Fruit fly (Drosophila melanogaster) whole organism, wandering third instar larva: ENCODE measurements around the gene RfC3.
A peak's percentile ranks its signal among the peaks of the same experiment; 100 is the strongest.

Source experiments
- Dif ChIP-seq: fragments of 200-275, 200-300 bp; sonication (Bioruptor generic); optimal IDR thresholded peaks from 2 replicates; lab custom pipeline; 2018; ENCODE audit warnings: missing biosample characterization, missing genetic modification characterization; ENCODE audit not compliant: partially characterized antibody
- Hr78 ChIP-seq: fragments of >200 bp; optimal IDR thresholded peaks from 2 replicates; lab custom pipeline; 2017; ENCODE audit warnings: missing biosample characterization, missing genetic modification characterization
- Vsx2 ChIP-seq: fragments of 200-300, 225-300 bp; sonication (Bioruptor generic); optimal IDR thresholded peaks from 2 replicates; lab custom pipeline; 2018; ENCODE audit warnings: missing biosample characterization, missing genetic modification characterization; ENCODE audit not compliant: partially characterized antibody
- ey ChIP-seq: fragments of 200-800 bp; sonication (Bioruptor generic); optimal IDR thresholded peaks from 2 replicates; lab custom pipeline; 2016; ENCODE audit warnings: missing biosample characterization, missing genetic modification characterization
- fru ChIP-seq: fragments of 200-800 bp; sonication (Bioruptor generic); optimal IDR thresholded peaks from 3 replicates; lab custom pipeline; 2016; ENCODE audit warnings: missing biosample characterization, mild to moderate bottlenecking, missing genetic modification characterization
- psq ChIP-seq: fragments of 200-800 bp; sonication (Bioruptor generic); optimal IDR thresholded peaks from 3 replicates; lab custom pipeline; 2017; ENCODE audit warnings: missing biosample characterization, mild to moderate bottlenecking, missing genetic modification characterization, moderate library complexity
- usp ChIP-seq: fragments of >200 bp; optimal IDR thresholded peaks from 2 replicates; lab custom pipeline; 2017; ENCODE audit warnings: missing biosample characterization, missing genetic modification characterization

DNA sequence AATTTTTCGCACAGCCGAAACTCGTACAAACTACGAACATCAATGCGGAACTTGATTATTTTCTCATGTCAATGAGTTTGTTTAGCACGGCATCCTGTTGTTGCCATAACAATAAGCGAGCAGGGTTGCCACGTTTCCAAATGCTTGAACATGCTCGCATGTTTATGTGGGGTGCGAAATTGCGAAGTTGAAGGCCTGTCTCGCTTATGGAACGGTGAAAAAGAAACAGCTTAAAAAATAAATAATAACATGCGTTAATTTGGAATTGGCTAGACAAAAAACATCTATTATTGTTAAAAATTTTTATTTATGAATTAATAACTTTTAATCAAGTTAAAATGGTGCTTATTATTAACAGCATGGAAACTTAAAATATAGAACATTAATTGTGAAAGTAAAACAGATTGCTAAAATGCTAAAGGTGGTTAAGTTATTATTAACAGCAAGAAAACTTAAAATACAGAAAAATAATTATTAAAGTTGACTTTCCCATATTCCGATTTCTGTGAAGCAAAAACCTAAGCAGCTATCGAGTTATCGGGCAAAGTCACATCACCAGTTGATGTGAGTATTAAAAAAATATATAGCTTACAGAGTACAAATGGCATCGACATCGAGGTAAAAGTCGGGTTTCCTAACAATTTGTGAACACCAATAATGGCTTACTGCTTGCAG lies 11.9 kb downstream of the RfC3 start, which contains the start of the genes Bug22 and TfIIB:
- peak; percentile 62 for TF ChIP-seq psq (GFP tag; lab: Kevin White, UChicago)
- no peak for TF ChIP-seq usp (GFP tag; lab: Kevin White, UChicago)
- TF ChIP-seq fru (GFP tag; lab: Kevin White, UChicago): no peak
- no peak for TF ChIP-seq Hr78 (GFP tag; lab: Kevin White, UChicago)
- no peak for TF ChIP-seq Dif (GFP tag; lab: Kevin White, UChicago)
- TF ChIP-seq Vsx2 (GFP tag; lab: Kevin White, UChicago): no peak
- TF ChIP-seq ey: peak; percentile 70
